Fruit fly (Drosophila melanogaster) S2 (cell line): ENCODE results near the gene CG13058.

Experiments
- CG8478 ChIP-seq: fragments of >200 bp; optimal IDR thresholded peaks from 2 replicates; lab custom pipeline; 2018
- CTCF ChIP-seq, 2 experiments: fragments of >200 bp; optimal IDR thresholded peaks; 2 replicates each; lab custom pipeline; 2018

DNA sequence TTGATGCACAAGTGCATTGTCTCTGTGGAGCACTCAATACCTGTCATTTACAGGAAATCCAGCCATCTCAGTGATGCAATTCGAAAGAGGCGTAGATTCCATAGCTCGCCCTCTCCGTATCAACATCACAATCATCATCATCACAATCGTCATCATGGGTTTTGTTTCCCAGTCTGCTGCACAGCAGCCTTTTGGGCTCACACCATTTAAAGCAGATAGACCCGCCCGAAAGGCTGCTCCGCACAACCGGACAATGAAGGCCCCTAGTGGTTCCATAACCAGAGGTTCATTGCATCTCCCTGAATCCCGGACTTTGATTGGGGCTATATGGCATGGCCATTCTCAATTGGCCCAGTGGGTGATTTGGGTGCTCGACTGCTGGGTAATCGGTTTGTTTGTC lies 6.2 kb downstream of the CG13058 start:
- TF ChIP-seq CG8478 (no peak), CTCF (optimal IDR thresholded peaks at IDR 0.05; lab: Kevin White, UChicago) (no peak)
